Worm (Caenorhabditis elegans) whole organism, late embryonic: Measurements from ENCODE around the gene pix-1.

ENCODE experiments used
- C08G9.2 ChIP-seq: sonication (generic microtip); optimal IDR thresholded peaks from 2 replicates; lab custom pipeline; 2016; ENCODE audit warnings: mild to moderate bottlenecking, missing genetic modification characterization, moderate library complexity, missing compliant biosample characterization
- K02D7.2 ChIP-seq: sonication (generic microtip); optimal IDR thresholded peaks from 2 replicates; lab custom pipeline; 2017; ENCODE audit warnings: mild to moderate bottlenecking, missing genetic modification characterization, missing compliant biosample characterization
- K09A11.1 ChIP-seq: sonication (generic microtip); optimal IDR thresholded peaks from 2 replicates; lab custom pipeline; 2017; ENCODE audit warnings: antibody characterized with exemption, mild to moderate bottlenecking, missing genetic modification characterization, missing compliant biosample characterization; ENCODE audit not compliant: insufficient read depth
- ama-1 ChIP-seq: fragments of 150-350 bp; optimal IDR thresholded peaks from 2 replicates; lab custom pipeline; 2014
- ceh-30 ChIP-seq: fragments of 150-350 bp; optimal IDR thresholded peaks from 2 replicates; lab custom pipeline; 2014; ENCODE audit warnings: missing biosample characterization, missing genetic modification characterization
- ceh-31 ChIP-seq: sonication (generic microtip); optimal IDR thresholded peaks from 2 replicates; lab custom pipeline; 2016; ENCODE audit warnings: missing genetic modification characterization, missing compliant biosample characterization
- ceh-34 ChIP-seq: sonication (generic microtip); optimal IDR thresholded peaks from 2 replicates; lab custom pipeline; 2016; ENCODE audit warnings: mild to moderate bottlenecking, missing genetic modification characterization, missing compliant biosample characterization
- dmd-4 ChIP-seq: sonication (generic microtip); optimal IDR thresholded peaks from 2 replicates; lab custom pipeline; 2016; ENCODE audit warnings: borderline replicate concordance, missing genetic modification characterization, missing compliant biosample characterization
- elt-4 ChIP-seq: sonication (generic microtip); optimal IDR thresholded peaks from 2 replicates; lab custom pipeline; 2016; ENCODE audit warnings: missing genetic modification characterization, missing compliant biosample characterization
- ets-4 ChIP-seq: sonication (generic microtip); optimal IDR thresholded peaks from 2 replicates; lab custom pipeline; 2016; ENCODE audit warnings: missing genetic modification characterization, missing compliant biosample characterization
- eyg-1 ChIP-seq: sonication (generic microtip); optimal IDR thresholded peaks from 2 replicates; lab custom pipeline; 2016; ENCODE audit warnings: missing genotype, missing genetic modification characterization, missing compliant biosample characterization
- lin-11 ChIP-seq: fragments of 200-800 bp; sonication (Bioruptor generic); optimal IDR thresholded peaks from 2 replicates; lab custom pipeline; 2018; ENCODE audit warnings: mild to moderate bottlenecking, missing genetic modification characterization, missing compliant biosample characterization
- pha-4 ChIP-seq: fragments of 150-350 bp; optimal IDR thresholded peaks from 2 replicates; lab custom pipeline; 2018; ENCODE audit warnings: missing biosample characterization, missing genetic modification reagents, missing genetic modification characterization
- tbx-2 ChIP-seq: sonication (generic microtip); optimal IDR thresholded peaks from 2 replicates; lab custom pipeline; 2016; ENCODE audit warnings: missing genetic modification characterization, missing compliant biosample characterization

DNA sequence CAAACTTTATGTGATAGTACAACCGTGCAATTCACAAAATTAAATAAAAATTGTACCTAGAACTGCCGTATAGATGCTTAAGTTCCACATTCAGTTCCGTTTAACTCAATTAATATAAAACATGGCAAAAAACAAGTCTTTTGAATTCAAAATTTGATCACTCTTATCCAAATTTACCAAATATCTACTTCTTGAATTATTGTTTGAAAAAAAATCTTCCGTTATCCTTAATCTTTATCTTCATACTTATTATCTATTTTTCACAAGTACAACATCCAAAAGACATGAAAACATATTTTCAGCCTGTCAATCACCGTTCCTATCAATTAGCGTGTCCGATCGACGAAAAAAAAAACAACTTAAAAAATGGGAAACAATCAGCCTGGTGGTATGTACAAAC, 28.4 kb downstream of the pix-1 start, which contains the start of gene aakb-1:
- TF ChIP-seq K09A11.1 (tag; lab: Kevin White, UChicago) (no peak), pha-4 (tag; lab: Kevin White, UChicago) (no peak), K02D7.2 (tag; lab: Kevin White, UChicago) (no peak), dmd-4 (tag; lab: Kevin White, UChicago) (no peak), eyg-1 (tag; lab: Kevin White, UChicago) (no peak), lin-11 (tag; lab: Kevin White, UChicago) (no peak), ama-1 (no peak), elt-4 (tag; lab: Kevin White, UChicago) (no peak), ceh-31 (no peak), tbx-2 (tag; lab: Kevin White, UChicago) (no peak), ceh-34 (tag; lab: Kevin White, UChicago) (no peak), ets-4 (no peak), ceh-30 (tag; lab: Kevin White, UChicago) (no peak), C08G9.2 (tag; lab: Kevin White, UChicago) (no peak)
